Fruit fly (Drosophila melanogaster): Measurements from ENCODE around the gene AdoR.

AdoR gene

dm6 chr3R:30193826-30194225 lies 44.4 kb upstream of the AdoR start:
- TF ChIP-seq fru (GFP tag; optimal IDR thresholded peaks at IDR 0.05): no peak
- TF ChIP-seq Hnf4 (GFP tag; optimal IDR thresholded peaks at IDR 0.05): no peak

- TF ChIP-seq Abd-B (GFP tag; optimal IDR thresholded peaks at IDR 0.05) (no peak), sv (GFP tag; optimal IDR thresholded peaks at IDR 0.05) (peak; percentile 10), Dfd (GFP tag; optimal IDR thresholded peaks at IDR 0.05) (no peak), HLH106 (tag; optimal IDR thresholded peaks at IDR 0.05) (peak; percentile 50), br (GFP tag; optimal IDR thresholded peaks at IDR 0.05) (peak; percentile 47), Jra (GFP tag; optimal IDR thresholded peaks at IDR 0.05) (no peak), CG9705 (GFP tag; optimal IDR thresholded peaks at IDR 0.05) (no peak), psq (GFP tag; optimal IDR thresholded peaks at IDR 0.05) (peak; percentile 57), h (GFP tag; optimal IDR thresholded peaks at IDR 0.05) (peak; percentile 82), Hr78 (GFP tag; optimal IDR thresholded peaks at IDR 0.05) (no peak), dl (GFP tag; optimal IDR thresholded peaks at IDR 0.05; ENCODE audit: insufficient read depth in 1 of 2, partially characterized antibody in 2 of 2) (no peak), dsf (GFP tag; optimal IDR thresholded peaks at IDR 0.05; ENCODE audit: borderline replicate concordance) (no peak), Vsx2 (GFP tag; optimal IDR thresholded peaks at IDR 0.05; ENCODE audit: partially characterized antibody) (no peak), Rel (GFP tag; optimal IDR thresholded peaks at IDR 0.05) (no peak), Rel (tag; optimal IDR thresholded peaks at IDR 0.05) (no peak), Hnf4 (GFP tag; optimal IDR thresholded peaks at IDR 0.05) (no peak), OdsH (GFP tag; optimal IDR thresholded peaks at IDR 0.05) (peak; percentile 74), fru (GFP tag; optimal IDR thresholded peaks at IDR 0.05) (peak; percentile 74), N (GFP tag; optimal IDR thresholded peaks at IDR 0.05) (no peak), CrebA (GFP tag; optimal IDR thresholded peaks at IDR 0.05; ENCODE audit: borderline replicate concordance) (no peak), Hr83 (GFP tag; optimal IDR thresholded peaks at IDR 0.05; ENCODE audit: poor library complexity, severe bottlenecking) (no peak), Sp1 (GFP tag; optimal IDR thresholded peaks at IDR 0.05) (peak; percentile 64), dmrt93B (GFP tag; optimal IDR thresholded peaks at IDR 0.05) (peak; percentile 21), usp (GFP tag; optimal IDR thresholded peaks at IDR 0.05) (no peak), Dif (GFP tag; optimal IDR thresholded peaks at IDR 0.05; ENCODE audit: partially characterized antibody) (no peak), CG32264 (GFP tag; optimal IDR thresholded peaks at IDR 0.05) (no peak), foxo (GFP tag; optimal IDR thresholded peaks at IDR 0.05) (peak in 1 of 2 experiments; percentile 82), tai (GFP tag; optimal IDR thresholded peaks at IDR 0.05) (no peak), pan (optimal IDR thresholded peaks at IDR 0.05) (peak; percentile 52), woc (GFP tag; optimal IDR thresholded peaks at IDR 0.05) (peak; percentile 92), lola (GFP tag; optimal IDR thresholded peaks at IDR 0.05) (no peak), GATAd (GFP tag; optimal IDR thresholded peaks at IDR 0.05) (no peak), Mio (GFP tag; optimal IDR thresholded peaks at IDR 0.05) (no peak), rgr (GFP tag; optimal IDR thresholded peaks at IDR 0.05) (peak; percentile 66), sage (GFP tag; optimal IDR thresholded peaks at IDR 0.05) (no peak), brk (GFP tag; optimal IDR thresholded peaks at IDR 0.05) (no peak), ey (GFP tag; optimal IDR thresholded peaks at IDR 0.05) (peak; percentile 72), jim (GFP tag; optimal IDR thresholded peaks at IDR 0.05) (no peak)
These were observed 42.1 kb upstream of the AdoR start for dm6 chr3R:30191462-30191874.

DNA sequence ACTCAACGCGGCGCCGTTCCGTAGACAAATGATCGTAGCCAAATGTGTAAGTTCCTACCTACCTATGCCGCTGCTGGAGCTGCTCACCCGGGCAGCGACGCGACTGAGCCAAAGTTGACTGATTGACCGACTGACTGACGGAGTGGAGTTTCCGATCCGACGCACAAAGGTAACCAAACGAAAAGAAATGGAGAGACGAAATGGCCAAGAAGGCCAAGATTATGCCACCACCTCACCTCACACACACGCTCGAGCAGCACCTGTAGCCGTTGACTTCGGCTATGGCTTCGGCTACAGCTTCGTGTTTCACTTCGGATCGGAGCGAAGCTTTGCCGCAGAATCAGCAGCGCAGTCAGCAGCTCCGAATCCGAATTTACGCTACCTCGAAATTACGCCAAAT lies 41.6 kb upstream of the AdoR start, which contains the start of gene CG9747:
CG9747 (minus strand) TSS at position 206 of the 400 bp plus-strand sequence.
- no peak for TF ChIP-seq rgr (GFP tag; optimal IDR thresholded peaks at IDR 0.05)
- TF ChIP-seq usp (GFP tag; optimal IDR thresholded peaks at IDR 0.05): no peak
- no peak for TF ChIP-seq h (GFP tag; optimal IDR thresholded peaks at IDR 0.05)
- no peak for TF ChIP-seq N (GFP tag; optimal IDR thresholded peaks at IDR 0.05)
- no peak for TF ChIP-seq CrebA (GFP tag; optimal IDR thresholded peaks at IDR 0.05; ENCODE audit: borderline replicate concordance)
- no peak for TF ChIP-seq dmrt93B (GFP tag; optimal IDR thresholded peaks at IDR 0.05)
- no peak for TF ChIP-seq Hr78 (GFP tag; optimal IDR thresholded peaks at IDR 0.05)
- TF ChIP-seq CG9705 (GFP tag; optimal IDR thresholded peaks at IDR 0.05): no peak
- no peak for TF ChIP-seq Rel (GFP tag; optimal IDR thresholded peaks at IDR 0.05)
- no peak for TF ChIP-seq Rel (tag; optimal IDR thresholded peaks at IDR 0.05)
- TF ChIP-seq pan (optimal IDR thresholded peaks at IDR 0.05): no peak
